Fruit fly (Drosophila melanogaster) ovary, adult (tissue): Measurements from ENCODE around the gene CG17493.
A peak's percentile ranks its signal among the peaks of the same experiment; 100 is the strongest.

ENCODE experiments used
- CG17801 ChIP-seq: fragments of 200-800 bp; optimal IDR thresholded peaks from 2 replicates; lab custom pipeline; 2019; ENCODE audit warnings: missing biosample characterization, mild to moderate bottlenecking, missing genetic modification characterization, moderate library complexity; ENCODE audit not compliant: partially characterized antibody

CG17493 gene

DNA sequence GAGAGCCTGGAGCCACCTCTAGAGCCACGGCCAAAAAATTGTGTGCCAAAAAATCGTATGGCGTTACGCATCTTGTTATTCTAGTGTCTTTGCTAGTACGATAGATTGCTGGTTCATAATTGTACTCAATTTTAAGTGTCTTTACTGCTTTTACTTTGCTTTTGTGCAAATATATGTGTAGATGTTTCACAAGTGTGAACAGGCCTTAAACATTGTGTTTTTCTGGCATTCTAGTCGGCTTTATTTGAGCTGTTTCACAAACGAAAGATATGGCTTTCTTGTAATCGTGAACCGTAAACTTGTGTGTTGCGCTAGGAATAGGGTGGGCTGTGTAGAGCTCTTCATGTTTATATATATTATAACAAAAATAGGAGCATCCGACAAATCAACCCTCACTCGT is at the start of gene CG17493:
Gene CG17493 (plus strand): TSS at position 25 of the 400 bp plus-strand sequence.
- no peak for TF ChIP-seq CG17801 (GFP tag; lab: Kevin White, UChicago)

dm6 chr2L:22536488-22537041 is 13.3 kb upstream of the CG17493 start, which contains the start of gene RpL5:
Gene RpL5, minus strand, starts transcription at chr2L:22536884.
- peak; percentile 67 for TF ChIP-seq CG17801 (GFP tag; lab: Kevin White, UChicago)

DNA sequence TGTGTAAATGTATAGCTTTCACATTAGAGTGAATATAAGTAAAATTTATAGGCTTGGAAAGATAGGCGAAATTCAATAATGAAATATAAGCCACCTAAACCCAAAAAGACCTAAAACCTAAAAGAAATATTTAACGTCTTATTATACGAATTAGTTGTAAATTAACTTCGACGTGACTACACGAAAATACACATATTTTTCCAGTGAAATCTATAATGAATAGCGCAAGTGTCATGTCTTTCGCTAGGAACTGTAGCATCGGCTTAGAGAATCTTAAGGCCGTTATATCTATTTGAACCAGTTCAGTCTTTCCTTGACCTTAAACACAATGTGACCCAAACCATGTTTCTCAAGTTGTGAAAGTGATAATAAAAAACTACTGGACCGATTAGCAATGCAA is 12.5 kb upstream of the CG17493 start, which contains the start of gene CG17490:
Gene CG17490 (plus strand): TSS at position 301 of the 400 bp plus-strand sequence.
- no peak for TF ChIP-seq CG17801 (GFP tag; lab: Kevin White, UChicago)

DNA sequence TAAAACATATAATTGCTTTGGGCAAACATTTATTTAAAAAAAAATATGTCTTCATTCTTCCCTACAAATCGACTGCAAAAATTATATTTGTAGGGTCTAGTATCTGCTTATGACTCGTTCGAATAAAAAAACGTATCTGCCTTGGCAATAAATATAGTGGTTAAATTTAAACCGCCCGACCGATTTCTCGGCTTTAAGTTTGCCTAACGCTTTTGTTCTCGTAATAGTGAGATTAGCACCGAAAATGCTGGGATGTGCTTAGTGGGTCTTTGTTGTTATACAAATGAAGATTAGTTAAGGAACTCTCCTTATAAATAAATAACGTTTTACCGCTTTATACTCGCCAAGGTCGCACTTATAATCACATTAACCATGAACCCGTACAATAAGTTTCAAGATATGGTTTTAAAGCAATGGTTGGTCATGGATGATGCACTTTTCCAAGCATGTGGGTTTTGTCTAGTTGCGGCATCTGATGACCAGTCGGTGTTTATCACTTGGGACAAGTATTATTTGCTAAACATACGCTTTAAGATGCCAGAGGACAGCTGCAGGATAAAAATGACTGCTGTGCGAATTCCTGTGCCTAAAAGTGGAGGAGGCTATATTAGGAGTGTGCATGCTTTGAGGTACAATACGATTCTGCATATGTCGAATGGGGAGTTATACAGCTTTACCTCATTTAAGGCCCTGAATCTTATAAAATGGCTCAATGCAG is 11.8 kb upstream of the CG17493 start:
- TF ChIP-seq CG17801 (GFP tag; lab: Kevin White, UChicago), result no peak

- no peak for TF ChIP-seq CG17801 (GFP tag; lab: Kevin White, UChicago)
These were observed 16.4 kb downstream of the CG17493 start for dm6 chr2L:22566218-22566617.

- TF ChIP-seq CG17801 (GFP tag; lab: Kevin White, UChicago), result no peak
These were observed 17.6 kb downstream of the CG17493 start for dm6 chr2L:22567426-22567825.

DNA sequence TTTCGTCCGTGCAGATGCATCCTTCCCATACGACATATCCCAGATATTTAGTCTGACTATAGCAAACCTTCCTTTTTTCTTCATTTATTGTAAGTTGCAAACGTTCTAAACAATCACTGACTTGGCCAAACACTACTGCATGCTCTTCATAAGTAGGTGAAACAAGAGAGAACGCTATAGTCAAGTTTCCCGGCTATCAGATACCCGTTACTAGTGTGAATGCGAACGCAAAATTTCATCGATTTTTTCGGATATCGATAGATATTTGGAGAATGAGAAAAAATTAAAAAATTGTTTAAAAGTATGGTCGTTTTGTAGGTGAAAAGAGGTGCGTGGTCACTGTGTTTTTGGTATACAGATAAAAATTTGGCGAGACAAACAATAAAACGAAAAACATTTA is 19.7 kb downstream of the CG17493 start:
- no peak for TF ChIP-seq CG17801 (GFP tag; lab: Kevin White, UChicago)

dm6 chr2L:22570066-22570465 is 20.2 kb downstream of the CG17493 start:
- no peak for TF ChIP-seq CG17801 (GFP tag; lab: Kevin White, UChicago)

dm6 chr2L:22574314-22574713 is 24.4 kb downstream of the CG17493 start:
- no peak for TF ChIP-seq CG17801 (GFP tag; lab: Kevin White, UChicago)

DNA sequence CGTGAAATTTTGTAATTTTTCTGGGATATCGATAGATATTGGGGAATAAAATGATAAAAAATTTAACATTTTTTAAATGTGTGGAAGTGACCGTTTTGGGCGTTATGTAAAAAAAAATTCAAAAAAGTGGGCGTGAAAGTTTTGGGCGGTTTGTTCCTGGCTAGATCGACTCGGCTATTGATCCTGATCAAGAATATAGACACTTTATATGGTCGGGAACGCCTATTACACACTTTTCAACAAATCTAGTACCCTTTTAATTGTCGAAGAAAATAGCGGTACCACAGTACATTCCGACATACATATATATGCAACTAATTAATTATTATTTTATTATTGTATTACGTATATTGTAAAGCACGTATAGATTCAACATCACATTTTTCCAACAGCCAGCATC is 25.5 kb downstream of the CG17493 start:
- no peak for TF ChIP-seq CG17801 (GFP tag; lab: Kevin White, UChicago)

DNA sequence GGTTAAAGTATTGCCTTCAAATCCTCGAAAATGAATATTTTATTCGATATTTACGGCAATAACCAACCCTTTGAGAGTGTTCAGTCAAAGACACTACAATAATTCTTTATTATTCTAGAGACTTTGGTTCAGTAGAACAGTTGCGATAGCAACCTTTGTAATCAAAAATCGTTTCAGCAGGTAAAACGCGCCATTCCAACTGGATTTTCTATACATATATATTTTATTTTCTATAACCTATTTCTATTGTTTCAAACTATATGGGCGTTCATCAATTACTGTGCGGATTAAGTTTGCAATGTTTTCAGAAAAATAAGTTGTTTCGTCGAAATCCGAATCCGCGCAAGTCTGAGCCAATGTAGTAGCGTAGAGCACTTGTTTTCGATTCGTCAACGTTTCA is 28.0 kb downstream of the CG17493 start:
- no peak for TF ChIP-seq CG17801 (GFP tag; lab: Kevin White, UChicago)

dm6 chr2L:22578920-22579548 is 29.2 kb downstream of the CG17493 start, which contains the start of gene Slmap:
Gene Slmap, plus strand, starts transcription at chr2L:22579072.
- TF ChIP-seq CG17801 (GFP tag; lab: Kevin White, UChicago), result no peak
